Fruit fly (Drosophila melanogaster): ENCODE results near the gene CG13245.

The CG13245 gene

dm6 chr2L:16004025-16004424 lies at the start of gene CG13245, which contains the start of gene CG43816:
CG13245 (plus strand) TSS chr2L:16004325.
CG43816 (plus strand) TSS chr2L:16004325.
- TF ChIP-seq OdsH (GFP tag; optimal IDR thresholded peaks at IDR 0.05) (no peak), CG31627 (GFP tag; optimal IDR thresholded peaks at IDR 0.05) (no peak), esn (GFP tag; optimal IDR thresholded peaks at IDR 0.05) (no peak), dsx (GFP tag; optimal IDR thresholded peaks at IDR 0.05; ENCODE audit: poor library complexity, severe bottlenecking) (no peak), CG10669 (GFP tag; optimal IDR thresholded peaks at IDR 0.05) (no peak), CG3032 (tag; optimal IDR thresholded peaks at IDR 0.05) (no peak), CG3919 (GFP tag; optimal IDR thresholded peaks at IDR 0.05) (no peak), CG16779 (tag; optimal IDR thresholded peaks at IDR 0.05) (no peak), CG11902 (GFP tag; optimal IDR thresholded peaks at IDR 0.05) (no peak), Eip75B (GFP tag; optimal IDR thresholded peaks at IDR 0.05) (no peak), CG8119 (GFP tag; IDR thresholded peaks at IDR 0.05) (no peak), Lpt (GFP tag; optimal IDR thresholded peaks at IDR 0.05) (no peak), Hr4 (GFP tag; optimal IDR thresholded peaks at IDR 0.05) (no peak)

- TF ChIP-seq CG10631 (GFP tag; optimal IDR thresholded peaks at IDR 0.05) (no peak), vri (GFP tag; optimal IDR thresholded peaks at IDR 0.05) (no peak), CG34406 (GFP tag; optimal IDR thresholded peaks at IDR 0.05) (no peak), dsx (GFP tag; optimal IDR thresholded peaks at IDR 0.05; ENCODE audit: poor library complexity, severe bottlenecking) (no peak), Ets21C (GFP tag; optimal IDR thresholded peaks at IDR 0.05) (no peak)
Measured at dm6 chr2L:15957558-15957957, 46.6 kb upstream of the CG13245 start, which contains the start of gene CG18063. CG18063 (plus strand) TSS chr2L:15957858.

- TF ChIP-seq CG6854 (GFP tag; optimal IDR thresholded peaks at IDR 0.05) (no peak), Gug (GFP tag; IDR thresholded peaks at IDR 0.05) (no peak), CG31627 (GFP tag; optimal IDR thresholded peaks at IDR 0.05) (no peak), CG11762 (GFP tag; optimal IDR thresholded peaks at IDR 0.05; ENCODE audit: insufficient read depth) (no peak)
Measured at dm6 chr2L:15962335-15962734, 41.8 kb upstream of the CG13245 start, which contains the start of gene beat-Ib. beat-Ib (minus strand) TSS chr2L:15962435.

dm6 chr2L:15979186-15979585 lies 24.9 kb upstream of the CG13245 start, which contains the start of gene CG10839:
CG10839 (plus strand) TSS chr2L:15979486.
- TF ChIP-seq Hr38 (GFP tag; optimal IDR thresholded peaks at IDR 0.05) (no peak), net (GFP tag; optimal IDR thresholded peaks at IDR 0.05) (no peak), vri (GFP tag; optimal IDR thresholded peaks at IDR 0.05) (no peak), Sox15 (GFP tag; optimal IDR thresholded peaks at IDR 0.05) (no peak), ss (GFP tag; optimal IDR thresholded peaks at IDR 0.05) (no peak), fkh (GFP tag; optimal IDR thresholded peaks at IDR 0.05) (no peak), dac (GFP tag; optimal IDR thresholded peaks at IDR 0.05) (no peak), eg (GFP tag; IDR thresholded peaks at IDR 0.05) (no peak), fd85E (GFP tag; optimal IDR thresholded peaks at IDR 0.05) (no peak), CG31627 (GFP tag; optimal IDR thresholded peaks at IDR 0.05) (no peak)

- TF ChIP-seq CG32006 (GFP tag; optimal IDR thresholded peaks at IDR 0.05) (no peak), Eip75B (GFP tag; optimal IDR thresholded peaks at IDR 0.05) (no peak), CG8119 (GFP tag; IDR thresholded peaks at IDR 0.05) (no peak), CG6854 (GFP tag; optimal IDR thresholded peaks at IDR 0.05) (no peak), Hr39 (GFP tag; optimal IDR thresholded peaks at IDR 0.05) (no peak), Smox (GFP tag; optimal IDR thresholded peaks at IDR 0.05) (no peak), Blimp-1 (GFP tag; optimal IDR thresholded peaks at IDR 0.05) (no peak), CG6163 (GFP tag; IDR thresholded peaks at IDR 0.05) (no peak), Sox102F (GFP tag; optimal IDR thresholded peaks at IDR 0.05) (no peak), CG15336 (GFP tag; IDR thresholded peaks at IDR 0.05) (no peak), CG16779 (tag; optimal IDR thresholded peaks at IDR 0.05) (no peak), CG6808 (GFP tag; optimal IDR thresholded peaks at IDR 0.05) (no peak), lz (GFP tag; optimal IDR thresholded peaks at IDR 0.05) (no peak), eg (GFP tag; IDR thresholded peaks at IDR 0.05) (no peak), Hr38 (GFP tag; optimal IDR thresholded peaks at IDR 0.05) (no peak), Sox15 (GFP tag; optimal IDR thresholded peaks at IDR 0.05) (no peak), CG3032 (tag; optimal IDR thresholded peaks at IDR 0.05) (no peak), salr (GFP tag; optimal IDR thresholded peaks at IDR 0.05) (no peak)
Measured at dm6 chr2L:16000199-16000598, 3.9 kb upstream of the CG13245 start, which contains the start of gene beat-Ic. beat-Ic (plus strand) TSS chr2L:16000291.

Measured in whole organism, prepupa.